Worm (Caenorhabditis elegans) whole organism, young adult: ENCODE data around the gene C33D3.4.

ENCODE experiments used
- F22D6.2 ChIP-seq: sonication (generic microtip); optimal IDR thresholded peaks from 2 replicates; lab custom pipeline; 2016; ENCODE audit warnings: mild to moderate bottlenecking, missing genetic modification characterization, missing compliant biosample characterization
- Y56A3A.18 ChIP-seq: fragments of 200-800 bp; sonication (Bioruptor generic); IDR thresholded peaks from 2 replicates; pipeline ENCODE4 v1.3.6; 2022; ENCODE audit warnings: missing genetic modification reagents, missing genetic modification characterization, missing compliant biosample characterization
- ceh-100 ChIP-seq: fragments of 200-800 bp; sonication (Bioruptor generic); IDR thresholded peaks from 2 replicates; pipeline ENCODE4 v1.3.6; 2022; ENCODE audit warnings: missing genetic modification reagents, missing genetic modification characterization, missing compliant biosample characterization
- egl-44 ChIP-seq: fragments of 200-800 bp; sonication (Bioruptor generic); IDR thresholded peaks from 2 replicates; pipeline ENCODE4 v1.3.6; 2022; ENCODE audit warnings: missing genetic modification reagents, missing genetic modification characterization, missing compliant biosample characterization
- lin-54 ChIP-seq: fragments of 200-800 bp; sonication (Bioruptor generic); optimal IDR thresholded peaks from 2 replicates; lab custom pipeline; 2018; ENCODE audit warnings: mild to moderate bottlenecking, missing genetic modification characterization, missing compliant biosample characterization
- nhr-90 ChIP-seq: sonication (generic microtip); optimal IDR thresholded peaks from 2 replicates; lab custom pipeline; 2016; ENCODE audit warnings: missing genotype, mild to moderate bottlenecking, missing genetic modification characterization, missing compliant biosample characterization
- sea-2 ChIP-seq: fragments of 200-800 bp; sonication (Bioruptor generic); IDR thresholded peaks from 2 replicates; pipeline ENCODE4 v1.3.6; 2022; ENCODE audit warnings: missing genetic modification characterization, missing compliant biosample characterization
- ztf-22 ChIP-seq: fragments of 200-800 bp; sonication (Bioruptor generic); optimal IDR thresholded peaks from 2 replicates; lab custom pipeline; 2018; ENCODE audit warnings: mild to moderate bottlenecking, missing genetic modification characterization, moderate library complexity, missing compliant biosample characterization

DNA sequence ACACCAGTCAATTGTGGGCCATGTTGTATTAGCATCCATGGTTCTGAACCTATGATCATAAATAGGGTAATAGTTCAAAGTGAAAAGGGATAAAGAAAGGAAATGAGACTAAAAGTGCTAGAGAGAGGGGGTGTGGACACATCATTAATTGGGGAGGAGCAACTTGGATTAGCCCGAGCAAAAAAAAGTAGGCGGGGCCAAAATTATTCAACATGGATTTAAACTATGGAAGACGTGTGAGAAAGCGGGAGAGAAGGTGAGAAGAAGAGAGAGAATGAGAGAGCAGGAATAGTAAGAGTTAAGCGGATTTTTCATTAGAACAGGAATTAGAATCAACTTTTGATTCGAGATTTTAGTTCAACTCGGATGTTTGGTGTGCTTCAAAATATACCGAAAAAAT, 25.3 kb upstream of the C33D3.4 start, which contains the start of gene C39B10.1:
- TF ChIP-seq egl-44 (GFP tag; lab: Robert Waterston, UW), result no peak
- TF ChIP-seq Y56A3A.18 (GFP tag; lab: Robert Waterston, UW), result no peak
- no peak for TF ChIP-seq ztf-22 (GFP tag; lab: Kevin White, UChicago)
- TF ChIP-seq ceh-100, result no peak
- TF ChIP-seq nhr-90 (tag; lab: Kevin White, UChicago), result no peak
- TF ChIP-seq sea-2 (GFP tag; lab: Robert Waterston, UW), result no peak
- no peak for TF ChIP-seq lin-54 (GFP tag; lab: Kevin White, UChicago)
- TF ChIP-seq F22D6.2 (tag; lab: Kevin White, UChicago), result no peak
